Worm (Caenorhabditis elegans) whole organism, L4 larva: Measurements from ENCODE around the gene nspc-1.

Experiments used
- F26F4.8 ChIP-seq: fragments of 200-800 bp; sonication (Bioruptor generic); conservative IDR thresholded peaks from 2 replicates; pipeline ENCODE4 v1.3.6; 2022; ENCODE audit warnings: missing genetic modification characterization, missing compliant biosample characterization
- F37D6.2 ChIP-seq: sonication (generic microtip); optimal IDR thresholded peaks from 2 replicates; lab custom pipeline; 2016; ENCODE audit warnings: mild to moderate bottlenecking, missing genetic modification characterization, missing compliant biosample characterization
- R02D3.7 ChIP-seq: fragments of 150-350 bp; sonication (generic microtip); optimal IDR thresholded peaks from 3 replicates; lab custom pipeline; 2014; ENCODE audit warnings: missing biosample characterization, missing genetic modification characterization
- T26A8.4 ChIP-seq: fragments of 200-800 bp; sonication (Bioruptor generic); IDR thresholded peaks from 2 replicates; pipeline ENCODE4 v1.3.6; 2022; ENCODE audit warnings: missing genetic modification characterization, missing compliant biosample characterization
- Y48G9A.11 ChIP-seq: fragments of 200-800 bp; sonication (Bioruptor generic); IDR thresholded peaks from 2 replicates; pipeline ENCODE4 v1.3.6; 2022; ENCODE audit warnings: missing genetic modification reagents, missing genetic modification characterization, missing compliant biosample characterization
- Y5F2A.4 ChIP-seq: fragments of 200-800 bp; sonication (Bioruptor generic); optimal IDR thresholded peaks from 2 replicates; lab custom pipeline; 2018; ENCODE audit warnings: mild to moderate bottlenecking, missing genetic modification characterization, missing compliant biosample characterization
- Y75B8A.6 ChIP-seq: fragments of 200-800 bp; sonication (Bioruptor generic); IDR thresholded peaks from 2 replicates; pipeline ENCODE4 v1.3.6; 2022; ENCODE audit warnings: missing genetic modification reagents, missing genetic modification characterization, missing compliant biosample characterization
- ZK337.2 ChIP-seq: fragments of 200-800 bp; sonication (Bioruptor generic); IDR thresholded peaks from 2 replicates; pipeline ENCODE4 v1.3.6; 2022; ENCODE audit warnings: missing genetic modification reagents, missing genetic modification characterization, missing compliant biosample characterization
- aly-2 ChIP-seq: sonication (generic microtip); optimal IDR thresholded peaks from 2 replicates; lab custom pipeline; 2018; ENCODE audit warnings: missing biosample characterization, missing genetic modification characterization
- ama-1 ChIP-seq: fragments of 150-350 bp; optimal IDR thresholded peaks from 2 replicates; lab custom pipeline; 2014; ENCODE audit warnings: inconsistent platforms, mixed read lengths
- arid-1 ChIP-seq: fragments of 200-800 bp; sonication (Bioruptor generic); conservative IDR thresholded peaks from 2 replicates; pipeline ENCODE4 v1.3.6; 2022; ENCODE audit warnings: missing genetic modification reagents, missing genetic modification characterization, missing compliant biosample characterization
- ceh-28 ChIP-seq: fragments of 150-350 bp; optimal IDR thresholded peaks from 2 replicates; lab custom pipeline; 2014; ENCODE audit warnings: missing biosample characterization, missing genetic modification reagents, missing genetic modification characterization
- ceh-82 ChIP-seq: sonication (generic microtip); optimal IDR thresholded peaks from 2 replicates; lab custom pipeline; 2017; ENCODE audit warnings: missing biosample characterization, missing genetic modification characterization
- ctbp-1 ChIP-seq: fragments of 200-800 bp; sonication (Bioruptor generic); IDR thresholded peaks from 2 replicates; pipeline ENCODE4 v1.3.6; 2022; ENCODE audit warnings: missing genetic modification reagents, missing genetic modification characterization, missing compliant biosample characterization
- daf-12 ChIP-seq: fragments of 150-350 bp; optimal IDR thresholded peaks from 2 replicates; lab custom pipeline; 2014; ENCODE audit warnings: missing biosample characterization, missing genetic modification reagents, missing genetic modification characterization
- daf-19 ChIP-seq: fragments of 200-800 bp; sonication (Bioruptor generic); conservative IDR thresholded peaks from 2 replicates; pipeline ENCODE4 v1.3.6; 2022; ENCODE audit warnings: missing genetic modification characterization, missing compliant biosample characterization
- dmd-6 ChIP-seq: fragments of 200-800 bp; sonication (Bioruptor generic); IDR thresholded peaks from 2 replicates; pipeline ENCODE4 v1.3.6; 2022; ENCODE audit warnings: missing genetic modification reagents, missing genetic modification characterization, missing compliant biosample characterization
- dve-1 ChIP-seq: sonication (generic microtip); optimal IDR thresholded peaks from 2 replicates; lab custom pipeline; 2017; ENCODE audit warnings: antibody characterized with exemption, mild to moderate bottlenecking, missing genetic modification characterization, missing compliant biosample characterization; ENCODE audit not compliant: insufficient read depth
- egl-43 ChIP-seq: fragments of 200-800 bp; sonication (Bioruptor generic); IDR thresholded peaks from 2 replicates; pipeline ENCODE4 v1.3.6; 2022; ENCODE audit warnings: missing genetic modification reagents, missing genetic modification characterization, missing compliant biosample characterization
- fkh-10 ChIP-seq: fragments of 150-350 bp; optimal IDR thresholded peaks from 2 replicates; lab custom pipeline; 2014; ENCODE audit warnings: missing biosample characterization, missing genetic modification reagents, missing genetic modification characterization
- fos-1 ChIP-seq: fragments of 150-350 bp; optimal IDR thresholded peaks from 2 replicates; lab custom pipeline; 2014; ENCODE audit warnings: missing biosample characterization, missing genetic modification characterization
- hif-1 ChIP-seq, 2 experiments: sonication (generic microtip); optimal IDR thresholded peaks; 2 replicates each; lab custom pipeline; 2016 to 2017; ENCODE audit warnings: missing compliant biosample characterization in 2 of 2, missing genetic modification characterization in 2 of 2, missing genetic modification reagents in 2 of 2, missing genotype in 2 of 2, mild to moderate bottlenecking in 1 of 2
- hmg-1.1 ChIP-seq: fragments of 200-800 bp; sonication (Bioruptor generic); IDR thresholded peaks from 2 replicates; pipeline ENCODE4 v1.3.6; 2022; ENCODE audit warnings: missing genetic modification reagents, missing genetic modification characterization, missing compliant biosample characterization
- lin-1 ChIP-seq: fragments of 200-800 bp; sonication (Bioruptor generic); IDR thresholded peaks from 2 replicates; pipeline ENCODE4 v1.3.6; 2022; ENCODE audit warnings: missing genetic modification reagents, missing genetic modification characterization, missing compliant biosample characterization
- lin-15B ChIP-seq: fragments of 150-350 bp; sonication (generic microtip); optimal IDR thresholded peaks from 3 replicates; lab custom pipeline; 2014; ENCODE audit warnings: missing biosample characterization, missing genetic modification characterization
- lsy-2 ChIP-seq, 2 experiments: fragments of 150-350 bp in 1 of 2; sonication (generic microtip) in 1 of 2; optimal IDR thresholded peaks; 2 replicates each; lab custom pipeline; 2014 to 2017; ENCODE audit warnings: missing biosample characterization in 2 of 2, missing genetic modification characterization in 2 of 2
- mdl-1 ChIP-seq, 2 experiments: fragments of 150-350 bp in 1 of 2; sonication (generic microtip) in 1 of 2; optimal IDR thresholded peaks; 2 replicates each; lab custom pipeline; 2014 to 2017; ENCODE audit warnings: missing biosample characterization in 2 of 2, missing genetic modification characterization in 2 of 2
- mdt-29 ChIP-seq: fragments of 200-800 bp; sonication (Bioruptor generic); IDR thresholded peaks from 2 replicates; pipeline ENCODE4 v1.3.6; 2022; ENCODE audit warnings: missing genetic modification reagents, missing genetic modification characterization, missing compliant biosample characterization
- mxl-3 ChIP-seq: fragments of 200-800 bp; sonication (Bioruptor generic); optimal IDR thresholded peaks from 2 replicates; lab custom pipeline; 2018; ENCODE audit warnings: mild to moderate bottlenecking, missing genetic modification characterization, missing compliant biosample characterization
- nhr-10 ChIP-seq: fragments of 150-350 bp; optimal IDR thresholded peaks from 2 replicates; lab custom pipeline; 2014; ENCODE audit warnings: missing biosample characterization, missing genetic modification characterization
- nhr-28 ChIP-seq: fragments of 150-350 bp; optimal IDR thresholded peaks from 2 replicates; lab custom pipeline; 2014; ENCODE audit warnings: missing biosample characterization, missing genetic modification characterization
- nhr-42 ChIP-seq: fragments of 200-800 bp; sonication (Bioruptor generic); IDR thresholded peaks from 2 replicates; pipeline ENCODE4 v1.3.6; 2022; ENCODE audit warnings: missing genetic modification characterization, missing compliant biosample characterization
- nhr-48 ChIP-seq: sonication (generic microtip); optimal IDR thresholded peaks from 2 replicates; lab custom pipeline; 2016; ENCODE audit warnings: mild to moderate bottlenecking, missing genetic modification characterization, missing compliant biosample characterization
- nhr-76 ChIP-seq: fragments of 150-350 bp; optimal IDR thresholded peaks from 2 replicates; lab custom pipeline; 2014; ENCODE audit warnings: missing biosample characterization, missing genetic modification characterization
- pha-4 ChIP-seq, 2 experiments: fragments of 150-350 bp in 1 of 2; fragments of 200-800 bp in 1 of 2; sonication (Bioruptor generic) in 1 of 2; IDR thresholded peaks in 1 of 2; optimal IDR thresholded peaks in 1 of 2; 2 replicates each; pipeline versions ENCODE4 v1.3.6 to Lab custom; 2014 to 2022; ENCODE audit warnings: missing genetic modification characterization in 2 of 2, missing genetic modification reagents in 2 of 2, missing biosample characterization in 1 of 2, missing compliant biosample characterization in 1 of 2
- pqm-1 ChIP-seq: sonication (generic microtip); optimal IDR thresholded peaks from 2 replicates; lab custom pipeline; 2017; ENCODE audit warnings: missing biosample characterization, missing genetic modification characterization
- rbr-2 ChIP-seq: sonication (generic microtip); optimal IDR thresholded peaks from 2 replicates; lab custom pipeline; 2016; ENCODE audit warnings: missing genotype, missing genetic modification characterization, missing compliant biosample characterization
- saeg-2 ChIP-seq: fragments of 200-800 bp; sonication (Bioruptor generic); IDR thresholded peaks from 2 replicates; pipeline ENCODE4 v1.3.6; 2022; ENCODE audit warnings: missing genetic modification reagents, missing genetic modification characterization, missing compliant biosample characterization
- sdz-12 ChIP-seq: fragments of 200-800 bp; sonication (Bioruptor generic); optimal IDR thresholded peaks from 2 replicates; lab custom pipeline; 2018; ENCODE audit warnings: mild to moderate bottlenecking, missing genetic modification characterization, missing compliant biosample characterization
- set-16 ChIP-seq: fragments of 200-800 bp; sonication (Bioruptor generic); IDR thresholded peaks from 2 replicates; pipeline ENCODE4 v1.3.6; 2022; ENCODE audit warnings: missing genetic modification reagents, missing genetic modification characterization, missing compliant biosample characterization
- snpc-1.2 ChIP-seq: fragments of 200-800 bp; sonication (Bioruptor generic); IDR thresholded peaks from 2 replicates; pipeline ENCODE4 v1.3.6; 2022; ENCODE audit warnings: missing genetic modification reagents, missing genetic modification characterization, missing compliant biosample characterization
- snpc-4 ChIP-seq: fragments of 150-350 bp; optimal IDR thresholded peaks from 2 replicates; lab custom pipeline; 2014; ENCODE audit warnings: missing biosample characterization, missing genetic modification characterization
- spr-1 ChIP-seq: sonication (generic microtip); optimal IDR thresholded peaks from 2 replicates; lab custom pipeline; 2016; ENCODE audit warnings: mild to moderate bottlenecking, missing genetic modification characterization, missing compliant biosample characterization
- tra-1 ChIP-seq: fragments of 200-800 bp; sonication (Bioruptor generic); IDR thresholded peaks from 2 replicates; pipeline ENCODE4 v1.3.6; 2022; ENCODE audit warnings: missing genetic modification reagents, missing genetic modification characterization, missing compliant biosample characterization
- zag-1 ChIP-seq: fragments of 150-350 bp; optimal IDR thresholded peaks from 2 replicates; lab custom pipeline; 2014; ENCODE audit warnings: missing biosample characterization, missing genetic modification characterization
- zfp-2 ChIP-seq: sonication (generic microtip); optimal IDR thresholded peaks from 2 replicates; lab custom pipeline; 2016; ENCODE audit warnings: mild to moderate bottlenecking, missing genetic modification characterization, missing compliant biosample characterization
- zfp-3 ChIP-seq: fragments of 200-800 bp; sonication (Bioruptor generic); conservative IDR thresholded peaks from 2 replicates; pipeline ENCODE4 v1.3.6; 2022; ENCODE audit warnings: missing genetic modification reagents, missing genetic modification characterization, missing compliant biosample characterization
- zip-11 ChIP-seq: fragments of 200-800 bp; sonication (Bioruptor generic); IDR thresholded peaks from 2 replicates; pipeline ENCODE4 v1.3.6; 2022; ENCODE audit warnings: missing genetic modification characterization, missing compliant biosample characterization
- zip-2 ChIP-seq: fragments of 150-350 bp; optimal IDR thresholded peaks from 2 replicates; lab custom pipeline; 2014; ENCODE audit warnings: missing biosample characterization, missing genetic modification characterization
- ztf-11 ChIP-seq: fragments of 150-350 bp; optimal IDR thresholded peaks from 2 replicates; lab custom pipeline; 2014; ENCODE audit warnings: missing biosample characterization, missing genetic modification characterization
- ztf-7 ChIP-seq: fragments of 150-350 bp; optimal IDR thresholded peaks from 2 replicates; lab custom pipeline; 2014; ENCODE audit warnings: missing biosample characterization, missing genetic modification characterization

nspc-1 gene

ce11 chrX:8550099-8550498, 15.2 kb upstream of the nspc-1 start (continued):
- TF ChIP-seq zag-1 (tag; lab: Kevin White, UChicago) (no peak), zip-11 (no peak)

- no peak for TF ChIP-seq nhr-76 (tag; lab: Kevin White, UChicago)
- TF ChIP-seq dmd-6 (GFP tag; lab: Robert Waterston, UW): peak; percentile 67
- no peak for TF ChIP-seq lsy-2 (tag; optimal IDR thresholded peaks at IDR 0.05; lab: Kevin White, UChicago)
- no peak for TF ChIP-seq T26A8.4 (GFP tag; lab: Robert Waterston, UW)
- TF ChIP-seq zfp-2: no peak
- TF ChIP-seq egl-43 (GFP tag; lab: Robert Waterston, UW): no peak
- no peak for TF ChIP-seq saeg-2 (GFP tag; lab: Robert Waterston, UW)
- TF ChIP-seq ceh-82 (tag; lab: Kevin White, UChicago): no peak
- TF ChIP-seq fkh-10 (GFP tag; lab: Kevin White, UChicago): no peak
- TF ChIP-seq zip-2: no peak
- no peak for TF ChIP-seq set-16
- peak; percentile 41 for TF ChIP-seq nhr-28 (tag; lab: Kevin White, UChicago)
- TF ChIP-seq daf-12 (tag; lab: Kevin White, UChicago): no peak
- no peak for TF ChIP-seq pha-4 (GFP tag; IDR thresholded peaks at IDR 0.05; lab: Robert Waterston, UW)
- no peak for TF ChIP-seq pha-4 (tag; optimal IDR thresholded peaks at IDR 0.05; lab: Kevin White, UChicago)
- TF ChIP-seq F37D6.2 (tag; lab: Kevin White, UChicago): no peak
- no peak for TF ChIP-seq ama-1 (lab: Kevin White, UChicago)
- TF ChIP-seq F26F4.8 (GFP tag; lab: Robert Waterston, UW): no peak
- no peak for TF ChIP-seq pqm-1 (tag; lab: Kevin White, UChicago)
- TF ChIP-seq hif-1 (tag; optimal IDR thresholded peaks at IDR 0.05; lab: Kevin White, UChicago): peak in 1 of 2 experiments; percentile 62
- TF ChIP-seq sdz-12 (GFP tag; lab: Kevin White, UChicago): no peak
- no peak for TF ChIP-seq Y48G9A.11 (GFP tag; lab: Robert Waterston, UW)
- TF ChIP-seq nhr-48 (tag; lab: Kevin White, UChicago): no peak
- no peak for TF ChIP-seq hmg-1.1
- no peak for TF ChIP-seq daf-19 (GFP tag; lab: Robert Waterston, UW)
- no peak for TF ChIP-seq snpc-1.2
- TF ChIP-seq arid-1 (GFP tag; lab: Robert Waterston, UW): no peak
- TF ChIP-seq ztf-7: peak; percentile 22
- no peak for TF ChIP-seq zfp-3
- no peak for TF ChIP-seq ceh-28
- no peak for TF ChIP-seq snpc-4 (tag; lab: Kevin White, UChicago)
- TF ChIP-seq mdt-29 (GFP tag; lab: Robert Waterston, UW): no peak
- TF ChIP-seq ZK337.2 (GFP tag; lab: Robert Waterston, UW): no peak
- TF ChIP-seq ztf-11 (tag; lab: Kevin White, UChicago): no peak
- TF ChIP-seq nhr-10 (tag; lab: Kevin White, UChicago): no peak
- no peak for TF ChIP-seq ctbp-1 (GFP tag; lab: Robert Waterston, UW)
- no peak for TF ChIP-seq mxl-3 (GFP tag; lab: Kevin White, UChicago)
- peak; percentile 55 for TF ChIP-seq dve-1
- no peak for TF ChIP-seq lin-1 (GFP tag; lab: Robert Waterston, UW)
- no peak for TF ChIP-seq aly-2 (tag; lab: Kevin White, UChicago)
- TF ChIP-seq mdl-1 (tag; optimal IDR thresholded peaks at IDR 0.05; lab: Kevin White, UChicago): peak in 1 of 2 experiments; percentile 35
- TF ChIP-seq spr-1 (tag; lab: Kevin White, UChicago): no peak
- TF ChIP-seq Y5F2A.4: no peak
- no peak for TF ChIP-seq lin-15B (tag; lab: Kevin White, UChicago)
- no peak for TF ChIP-seq tra-1
- TF ChIP-seq nhr-42 (GFP tag; lab: Robert Waterston, UW): no peak
- TF ChIP-seq R02D3.7 (tag; lab: Kevin White, UChicago): no peak
- no peak for TF ChIP-seq zag-1 (tag; lab: Kevin White, UChicago)
- no peak for TF ChIP-seq fos-1 (tag; lab: Kevin White, UChicago)
- TF ChIP-seq Y75B8A.6 (GFP tag; lab: Robert Waterston, UW): no peak
- TF ChIP-seq rbr-2 (tag; lab: Kevin White, UChicago): no peak
Measured at ce11 chrX:8549026-8549425, 14.1 kb upstream of the nspc-1 start, which contains the start of gene D2021.4. Gene D2021.4 (minus strand): TSS chrX:8549073.
